Fruit fly (Drosophila melanogaster): ENCODE measurements around the gene hoe1.

DNA sequence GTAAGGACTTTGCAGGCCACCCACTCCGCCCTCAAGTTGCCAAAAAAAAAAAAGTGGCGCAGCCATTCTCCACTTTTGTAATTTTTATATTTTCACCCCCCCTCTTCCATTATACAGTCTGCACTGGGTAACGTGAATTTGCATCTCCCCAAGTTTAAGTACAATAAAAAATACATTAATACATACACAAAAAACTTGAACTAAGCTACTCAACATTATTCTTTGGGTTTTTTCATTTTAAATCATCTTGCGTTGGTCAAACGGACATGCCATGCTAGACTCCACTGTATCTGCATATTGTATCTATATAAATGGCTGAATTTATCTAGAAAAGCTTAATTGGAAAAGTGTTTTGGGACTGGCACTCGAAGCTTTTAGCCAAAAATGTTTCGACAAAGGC is 70.7 kb downstream of the hoe1 start:
- no peak for TF ChIP-seq CG10631 (GFP tag; optimal IDR thresholded peaks at IDR 0.05)
- no peak for TF ChIP-seq Hr4 (GFP tag; optimal IDR thresholded peaks at IDR 0.05)
- TF ChIP-seq CG7368 (GFP tag; optimal IDR thresholded peaks at IDR 0.05) = no peak
- no peak for TF ChIP-seq Blimp-1 (GFP tag; optimal IDR thresholded peaks at IDR 0.05)
- no peak for TF ChIP-seq Hr39 (GFP tag; optimal IDR thresholded peaks at IDR 0.05)
- no peak for TF ChIP-seq Gug (GFP tag; IDR thresholded peaks at IDR 0.05)
- no peak for TF ChIP-seq CG31627 (GFP tag; optimal IDR thresholded peaks at IDR 0.05)
- TF ChIP-seq dsx (GFP tag; optimal IDR thresholded peaks at IDR 0.05; ENCODE audit: poor library complexity, severe bottlenecking) = no peak
